Fruit fly (Drosophila melanogaster): Measurements from ENCODE around the gene Ir75d.

Gene Ir75d

dm6 chr3L:18889222-18889866, 21.6 kb downstream of the Ir75d start (continued):
- TF ChIP-seq Lpt (GFP tag; optimal IDR thresholded peaks at IDR 0.05) (peak; percentile 16), svp (GFP tag) (peak; percentile 94), Sox102F (GFP tag; optimal IDR thresholded peaks at IDR 0.05) (peak; percentile 10), Ets96B (tag; optimal IDR thresholded peaks at IDR 0.05) (peak; percentile 12), CG31627 (GFP tag; optimal IDR thresholded peaks at IDR 0.05) (no peak), CG32006 (GFP tag; optimal IDR thresholded peaks at IDR 0.05) (peak; percentile 7), topi (GFP tag; optimal IDR thresholded peaks at IDR 0.05) (peak; percentile 14), acj6 (GFP tag; optimal IDR thresholded peaks at IDR 0.05) (peak; percentile 10), CG10631 (GFP tag; optimal IDR thresholded peaks at IDR 0.05) (peak; percentile 3)

dm6 chr3L:18881613-18882012, 29.4 kb downstream of the Ir75d start:
- TF ChIP-seq CG11762 (GFP tag; optimal IDR thresholded peaks at IDR 0.05; ENCODE audit: insufficient read depth) (no peak), CG11902 (GFP tag; optimal IDR thresholded peaks at IDR 0.05) (no peak), CG16779 (tag; optimal IDR thresholded peaks at IDR 0.05) (no peak), CG31627 (GFP tag; optimal IDR thresholded peaks at IDR 0.05) (no peak), Hr4 (GFP tag; optimal IDR thresholded peaks at IDR 0.05) (no peak), Sox102F (GFP tag; optimal IDR thresholded peaks at IDR 0.05) (no peak), CG6276 (GFP tag; optimal IDR thresholded peaks at IDR 0.05) (no peak), Eip93F (GFP tag; optimal IDR thresholded peaks at IDR 0.05) (no peak), Hr39 (GFP tag; optimal IDR thresholded peaks at IDR 0.05) (no peak), Blimp-1 (GFP tag; optimal IDR thresholded peaks at IDR 0.05) (no peak), CG32006 (GFP tag; optimal IDR thresholded peaks at IDR 0.05) (no peak)

- TF ChIP-seq CG10631 (GFP tag; optimal IDR thresholded peaks at IDR 0.05) (peak; percentile 20), CG6163 (GFP tag; IDR thresholded peaks at IDR 0.05) (no peak), Ets96B (tag; optimal IDR thresholded peaks at IDR 0.05) (no peak), fkh (GFP tag; optimal IDR thresholded peaks at IDR 0.05) (peak; percentile 82)
These were observed 38.5 kb downstream of the Ir75d start, which contains the start of the genes Rad9 and Uggt for dm6 chr3L:18872440-18872839. Rad9 (minus strand) TSS chr3L:18872553. Uggt (plus strand) TSS chr3L:18872747.

- no peak for TF ChIP-seq CG6854 (GFP tag; optimal IDR thresholded peaks at IDR 0.05)
- peak; percentile 42; the same call in 1 of the 2 replicates for TF ChIP-seq CG15336 (GFP tag; IDR thresholded peaks at IDR 0.05)
- TF ChIP-seq svp (GFP tag): no peak
- TF ChIP-seq Sox102F (GFP tag; optimal IDR thresholded peaks at IDR 0.05): no peak
- peak; percentile 50 for TF ChIP-seq CG6792 (GFP tag; optimal IDR thresholded peaks at IDR 0.05)
- TF ChIP-seq Eip75B (GFP tag; optimal IDR thresholded peaks at IDR 0.05): no peak
- TF ChIP-seq CG9139 (GFP tag; optimal IDR thresholded peaks at IDR 0.05): no peak
- TF ChIP-seq CG6808 (GFP tag; optimal IDR thresholded peaks at IDR 0.05): no peak
- no peak for TF ChIP-seq dsx (GFP tag; optimal IDR thresholded peaks at IDR 0.05; ENCODE audit: poor library complexity, severe bottlenecking)
- no peak for TF ChIP-seq ss (GFP tag; optimal IDR thresholded peaks at IDR 0.05)
- no peak for TF ChIP-seq Blimp-1 (GFP tag; optimal IDR thresholded peaks at IDR 0.05)
- no peak for TF ChIP-seq dac (GFP tag; optimal IDR thresholded peaks at IDR 0.05)
- no peak for TF ChIP-seq Ets21C (GFP tag; optimal IDR thresholded peaks at IDR 0.05)
- TF ChIP-seq CG11762 (GFP tag; optimal IDR thresholded peaks at IDR 0.05; ENCODE audit: insufficient read depth): no peak
- TF ChIP-seq Sox15 (GFP tag; optimal IDR thresholded peaks at IDR 0.05): peak; percentile 40
- peak; percentile 43 for TF ChIP-seq CG1621 (tag; optimal IDR thresholded peaks at IDR 0.05)
- TF ChIP-seq CG10669 (GFP tag; optimal IDR thresholded peaks at IDR 0.05): no peak
- TF ChIP-seq CG16779 (tag; optimal IDR thresholded peaks at IDR 0.05): no peak
- TF ChIP-seq Sox14 (GFP tag; optimal IDR thresholded peaks at IDR 0.05): peak; percentile 58
- no peak for TF ChIP-seq Hr38 (GFP tag; optimal IDR thresholded peaks at IDR 0.05)
- peak; percentile 47; the same call in 1 of the 3 replicates for TF ChIP-seq CG8119 (GFP tag; IDR thresholded peaks at IDR 0.05)
- no peak for TF ChIP-seq CG6276 (GFP tag; optimal IDR thresholded peaks at IDR 0.05)
- TF ChIP-seq CG11902 (GFP tag; optimal IDR thresholded peaks at IDR 0.05): peak; percentile 41
- no peak for TF ChIP-seq Hr4 (GFP tag; optimal IDR thresholded peaks at IDR 0.05)
- no peak for TF ChIP-seq CG34406 (GFP tag; optimal IDR thresholded peaks at IDR 0.05)
- TF ChIP-seq OdsH (GFP tag; optimal IDR thresholded peaks at IDR 0.05): no peak
- TF ChIP-seq achi (GFP tag; optimal IDR thresholded peaks at IDR 0.05): no peak
- TF ChIP-seq CG8632 (GFP tag; optimal IDR thresholded peaks at IDR 0.05): no peak
- TF ChIP-seq Eip78C (GFP tag): peak; percentile 91
- TF ChIP-seq spab (GFP tag; optimal IDR thresholded peaks at IDR 0.05): no peak
- TF ChIP-seq fd85E (GFP tag; optimal IDR thresholded peaks at IDR 0.05): peak; percentile 2
- TF ChIP-seq Smox (GFP tag; optimal IDR thresholded peaks at IDR 0.05): no peak
- peak; percentile 85 for TF ChIP-seq fkh (GFP tag; optimal IDR thresholded peaks at IDR 0.05)
These were observed 41.0 kb downstream of the Ir75d start, which contains the start of gene Blos3 for dm6 chr3L:18870027-18870426. Blos3 (plus strand) TSS chr3L:18870224.
